Worm (Caenorhabditis elegans) whole organism, early embryonic: ENCODE measurements around the gene ins-34.

Experiments
- F13C5.2 ChIP-seq: sonication (generic microtip); optimal IDR thresholded peaks from 2 replicates; lab custom pipeline; 2017; ENCODE audit warnings: mild to moderate bottlenecking, missing genetic modification characterization, inconsistent platforms, missing compliant biosample characterization
- aly-1 ChIP-seq: sonication (generic microtip); optimal IDR thresholded peaks from 2 replicates; lab custom pipeline; 2016; ENCODE audit warnings: missing genetic modification characterization, missing compliant biosample characterization
- ama-1 ChIP-seq: fragments of 150-350 bp; optimal IDR thresholded peaks from 2 replicates; lab custom pipeline; 2014
- ceh-13 ChIP-seq: fragments of 200-800 bp; sonication (Bioruptor generic); optimal IDR thresholded peaks from 2 replicates; lab custom pipeline; 2018; ENCODE audit warnings: mild to moderate bottlenecking, missing genetic modification characterization, missing compliant biosample characterization
- ets-7 ChIP-seq: sonication (generic microtip); optimal IDR thresholded peaks from 2 replicates; lab custom pipeline; 2016; ENCODE audit warnings: missing genotype, missing genetic modification characterization, missing compliant biosample characterization
- flt-1 ChIP-seq: fragments of 200-800 bp; sonication (Bioruptor generic); IDR thresholded peaks from 2 replicates; pipeline ENCODE4 v1.3.6; 2022; ENCODE audit warnings: missing genetic modification characterization, missing compliant biosample characterization
- hmbx-1 ChIP-seq: sonication (generic microtip); optimal IDR thresholded peaks from 2 replicates; lab custom pipeline; 2016; ENCODE audit warnings: mild to moderate bottlenecking, missing genetic modification characterization, missing compliant biosample characterization
- hmg-4 ChIP-seq: fragments of 200-800 bp; sonication (Bioruptor generic); optimal IDR thresholded peaks from 2 replicates; lab custom pipeline; 2018; ENCODE audit warnings: mild to moderate bottlenecking, missing genetic modification characterization, missing compliant biosample characterization
- hnd-1 ChIP-seq: sonication (generic microtip); optimal IDR thresholded peaks from 2 replicates; lab custom pipeline; 2016; ENCODE audit warnings: missing genetic modification characterization, missing compliant biosample characterization
- pes-1 ChIP-seq: fragments of 200-800 bp; sonication (Bioruptor generic); IDR thresholded peaks from 2 replicates; pipeline ENCODE4 v1.3.6; 2022; ENCODE audit warnings: missing genetic modification reagents, missing genetic modification characterization, missing compliant biosample characterization
- scrt-1 ChIP-seq: fragments of 200-800 bp; sonication (Bioruptor generic); IDR thresholded peaks from 2 replicates; pipeline ENCODE4 v1.3.6; 2022; ENCODE audit warnings: missing genetic modification characterization, missing compliant biosample characterization
- sea-1 ChIP-seq: fragments of 200-800 bp; sonication (Bioruptor generic); conservative IDR thresholded peaks from 2 replicates; pipeline ENCODE4 v1.3.6; 2022; ENCODE audit warnings: missing genetic modification characterization, missing compliant biosample characterization
- tbx-11 ChIP-seq: fragments of 200-800 bp; sonication (Bioruptor generic); IDR thresholded peaks from 2 replicates; pipeline ENCODE4 v1.3.6; 2022; ENCODE audit warnings: missing genetic modification characterization, missing compliant biosample characterization
- tbx-37 ChIP-seq: fragments of 200-800 bp; sonication (Bioruptor generic); conservative IDR thresholded peaks from 2 replicates; pipeline ENCODE4 v1.3.6; 2022; ENCODE audit warnings: missing genetic modification reagents, missing genetic modification characterization, missing compliant biosample characterization

DNA sequence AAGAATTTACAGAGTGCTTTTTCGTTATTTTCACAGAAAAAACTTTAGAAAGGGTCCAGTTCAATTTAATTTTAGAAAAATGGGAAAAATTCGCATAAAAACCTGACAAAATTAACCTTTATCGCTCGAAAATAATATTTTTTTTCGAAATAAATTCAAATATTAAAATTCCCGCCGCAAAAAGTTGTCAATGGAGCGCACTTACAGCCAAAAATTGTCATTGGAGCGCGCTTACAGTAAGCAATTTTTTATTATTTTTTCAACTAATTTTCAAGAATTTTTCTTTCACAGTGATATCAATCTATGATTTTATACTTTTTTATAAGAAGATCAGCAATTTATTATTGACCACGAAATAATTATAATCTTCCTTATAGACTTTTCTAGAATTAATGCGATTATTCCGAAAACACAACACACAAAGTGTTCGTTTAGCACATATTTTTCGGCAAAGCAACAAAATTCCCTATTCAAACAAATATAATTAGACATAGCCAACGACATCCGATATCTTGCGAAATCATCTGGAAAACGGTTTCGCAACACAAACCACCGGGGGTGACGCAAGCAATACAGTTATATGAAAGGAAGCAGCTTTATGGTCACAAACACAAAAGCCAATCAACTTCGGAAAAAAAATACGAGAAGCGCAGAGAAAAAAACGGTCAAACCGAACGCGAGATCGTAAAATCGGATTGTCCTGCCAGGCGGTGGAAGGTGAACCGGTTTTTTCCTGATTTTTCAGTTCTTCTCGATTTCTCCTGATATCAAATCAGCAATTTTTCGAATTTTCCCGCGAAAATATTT, 36.0 kb upstream of the ins-34 start:
- TF ChIP-seq ama-1 (lab: Kevin White, UChicago), result no peak
- TF ChIP-seq pes-1 (GFP tag; lab: Robert Waterston, UW), result no peak
- TF ChIP-seq hnd-1 (tag; lab: Kevin White, UChicago), result no peak
- TF ChIP-seq tbx-37 (GFP tag; lab: Robert Waterston, UW), result no peak
- no peak for TF ChIP-seq hmbx-1
- TF ChIP-seq scrt-1, result no peak
- no peak for TF ChIP-seq hmg-4 (GFP tag; lab: Kevin White, UChicago)
- TF ChIP-seq ceh-13 (GFP tag; lab: Kevin White, UChicago), result no peak
- TF ChIP-seq ets-7 (tag; lab: Kevin White, UChicago), result no peak
- no peak for TF ChIP-seq flt-1 (GFP tag; lab: Robert Waterston, UW)
- no peak for TF ChIP-seq aly-1 (tag; lab: Kevin White, UChicago)
- no peak for TF ChIP-seq F13C5.2 (tag; lab: Kevin White, UChicago)
- no peak for TF ChIP-seq sea-1 (GFP tag; lab: Robert Waterston, UW)
- TF ChIP-seq tbx-11 (GFP tag; lab: Robert Waterston, UW), result no peak
